Worm (Caenorhabditis elegans) whole organism, mixed stage, embryonic: Measurements from ENCODE around the gene ZK686.3.

Experiments used
- cnd-1 ChIP-seq: fragments of 200-800 bp; sonication (Bioruptor generic); optimal IDR thresholded peaks from 2 replicates; lab custom pipeline; 2018; ENCODE audit warnings: mild to moderate bottlenecking, missing genetic modification characterization, missing compliant biosample characterization
- lin-13 ChIP-seq: fragments of 150-350 bp; optimal IDR thresholded peaks from 2 replicates; lab custom pipeline; 2014; ENCODE audit warnings: missing biosample characterization, missing genetic modification characterization
- unc-62 ChIP-seq: fragments of 150-350 bp; optimal IDR thresholded peaks from 2 replicates; lab custom pipeline; 2014; ENCODE audit warnings: missing biosample characterization, missing genetic modification reagents, missing genetic modification characterization

DNA sequence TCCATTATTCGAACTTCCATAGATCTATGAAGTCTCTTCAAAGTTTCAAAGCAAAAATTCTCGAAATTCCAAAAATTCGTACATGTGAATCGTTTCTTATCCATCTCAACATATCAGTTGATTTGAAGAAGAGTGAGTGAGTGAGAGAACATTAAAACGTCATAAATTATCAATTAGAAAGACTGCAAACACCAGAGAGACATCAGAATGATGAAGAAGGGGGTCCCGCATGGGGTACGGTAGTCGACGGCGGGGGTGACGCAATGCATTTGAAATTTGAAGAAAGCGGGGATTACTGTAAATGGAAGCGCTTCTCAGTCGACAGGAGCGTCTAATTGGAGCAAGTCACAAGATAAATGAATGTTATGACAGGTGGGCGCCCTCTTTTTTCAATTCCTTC is 21.7 kb upstream of the ZK686.3 start:
- TF ChIP-seq unc-62 (GFP tag; lab: Kevin White, UChicago) (peak; percentile 63), cnd-1 (tag; lab: Kevin White, UChicago) (no peak), lin-13 (tag; lab: Kevin White, UChicago) (no peak)
